Fruit fly (Drosophila melanogaster) whole organism, pupa: ENCODE data around the gene CG17544.

Experiments
- CG12605 ChIP-seq: fragments of 200-800 bp; sonication (Bioruptor generic); IDR thresholded peaks from 2 replicates; pipeline ENCODE4 v1.3.6; 2022; ENCODE audit warnings: missing biosample characterization, missing genetic modification characterization
- CG13204 ChIP-seq: fragments of 200-800 bp; sonication (Bioruptor generic); optimal IDR thresholded peaks from 2 replicates; lab custom pipeline; 2018; ENCODE audit warnings: missing biosample characterization, mild to moderate bottlenecking, missing genetic modification characterization, moderate library complexity
- CG17806 ChIP-seq: fragments of 200-800 bp; sonication (Bioruptor generic); optimal IDR thresholded peaks from 2 replicates; lab custom pipeline; 2018; ENCODE audit warnings: missing biosample characterization, mild to moderate bottlenecking, missing genetic modification characterization, moderate library complexity
- CG32121 ChIP-seq: fragments of 200-800 bp; sonication (Bioruptor generic); IDR thresholded peaks from 2 replicates; pipeline ENCODE4 v1.3.6; 2022; ENCODE audit warnings: missing biosample characterization, missing genetic modification characterization
- CG8301 ChIP-seq: fragments of 200-800 bp; sonication (Bioruptor generic); optimal IDR thresholded peaks from 2 replicates; lab custom pipeline; 2018; ENCODE audit warnings: missing biosample characterization, mild to moderate bottlenecking, missing genetic modification characterization
- EcR ChIP-seq: fragments of 200-800 bp; sonication (Bioruptor generic); optimal IDR thresholded peaks from 3 replicates; lab custom pipeline; 2019; ENCODE audit warnings: missing biosample characterization, missing genetic modification characterization, mild to moderate bottlenecking, moderate library complexity, missing genetic modification reagents
- Pif1A ChIP-seq: fragments of 200-800 bp; sonication (Bioruptor generic); optimal IDR thresholded peaks from 3 replicates; lab custom pipeline; 2016; ENCODE audit warnings: missing biosample characterization, missing genetic modification characterization
- Pif1B ChIP-seq: fragments of 200-800 bp; sonication (Bioruptor generic); optimal IDR thresholded peaks from 3 replicates; lab custom pipeline; 2016; ENCODE audit warnings: missing biosample characterization, missing genetic modification characterization
- fd96Ca ChIP-seq: fragments of 200-800 bp; sonication (Bioruptor generic); IDR thresholded peaks from 3 replicates; pipeline ENCODE4 v1.3.6; 2022; ENCODE audit warnings: missing biosample characterization, missing genetic modification characterization
- gl ChIP-seq: fragments of 200-800 bp; sonication (Bioruptor generic); optimal IDR thresholded peaks from 2 replicates; lab custom pipeline; 2018; ENCODE audit warnings: missing biosample characterization, mild to moderate bottlenecking, missing genetic modification characterization
- rn ChIP-seq: fragments of 200-800 bp; sonication (Bioruptor generic); IDR thresholded peaks from 2 replicates; pipeline ENCODE4 v1.3.6; 2022; ENCODE audit warnings: missing biosample characterization, missing genetic modification characterization

DNA sequence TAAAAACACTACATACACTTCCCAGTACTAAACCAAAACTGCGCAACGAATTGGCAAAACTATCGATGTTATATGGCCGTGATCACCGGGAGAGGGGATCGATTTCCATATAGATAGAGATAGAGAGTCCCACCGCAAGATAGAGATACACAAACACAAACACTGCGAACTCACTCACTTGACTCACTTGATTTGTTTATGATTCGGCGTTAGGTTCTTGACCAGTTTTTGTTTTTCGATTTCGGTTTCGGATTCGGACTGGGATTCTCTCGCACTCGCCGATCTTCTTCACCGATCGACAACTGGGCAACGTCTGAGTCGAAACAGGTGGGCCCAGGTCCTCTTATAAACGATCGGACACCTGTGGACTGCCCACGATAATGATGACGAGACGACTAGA is 8.5 kb downstream of the CG17544 start, which contains the start of gene CG17549:
- TF ChIP-seq gl (tag; lab: Kevin White, UChicago) (no peak), Pif1A (GFP tag; lab: Kevin White, UChicago) (no peak), EcR (GFP tag; lab: Kevin White, UChicago) (no peak), Pif1B (no peak), CG32121 (GFP tag; lab: Robert Waterston, UW) (no peak), rn (GFP tag; lab: Robert Waterston, UW) (no peak), fd96Ca (no peak), CG12605 (GFP tag; lab: Robert Waterston, UW) (no peak), CG13204 (GFP tag; lab: Kevin White, UChicago) (no peak), CG17806 (no peak), CG8301 (no peak)
